Fruit fly (Drosophila melanogaster): ENCODE data around the gene Nfs1.

The Nfs1 gene

dm6 chr2L:12010877-12011666, 11.6 kb downstream of the Nfs1 start (continued):
- peak; percentile 92 for TF ChIP-seq CG9727 (GFP tag; optimal IDR thresholded peaks at IDR 0.05)
- TF ChIP-seq gcm (GFP tag; optimal IDR thresholded peaks at IDR 0.05): peak; percentile 87
- no peak for TF ChIP-seq cas (GFP tag; IDR thresholded peaks at IDR 0.05)
- no peak for TF ChIP-seq hth (optimal IDR thresholded peaks at IDR 0.05)
- TF ChIP-seq Bdp1 (GFP tag; optimal IDR thresholded peaks at IDR 0.05): peak; percentile 65
- peak; percentile 90 for TF ChIP-seq CG10654 (GFP tag; optimal IDR thresholded peaks at IDR 0.05)
- no peak for TF ChIP-seq sim (GFP tag; IDR thresholded peaks at IDR 0.05)
- TF ChIP-seq disco-r (GFP tag; optimal IDR thresholded peaks at IDR 0.05): peak; percentile 62
- TF ChIP-seq pan (optimal IDR thresholded peaks at IDR 0.05): no peak
- no peak for TF ChIP-seq pan (GFP tag; optimal IDR thresholded peaks at IDR 0.05 in 1 of 2, IDR thresholded peaks at IDR 0.05 in 1 of 2)
- TF ChIP-seq CG18764 (GFP tag; optimal IDR thresholded peaks at IDR 0.05): peak; percentile 80
- peak; percentile 91 for TF ChIP-seq CG17829 (tag; optimal IDR thresholded peaks at IDR 0.05)
- TF ChIP-seq CG9797 (GFP tag; optimal IDR thresholded peaks at IDR 0.05): peak; percentile 13
- peak; percentile 28 for TF ChIP-seq CG7271 (tag; optimal IDR thresholded peaks at IDR 0.05)
- no peak for TF ChIP-seq Hr78 (GFP tag; optimal IDR thresholded peaks at IDR 0.05)
- TF ChIP-seq CG30020 (tag; optimal IDR thresholded peaks at IDR 0.05): peak; percentile 74
- peak; percentile 73 for TF ChIP-seq CG3995 (GFP tag; optimal IDR thresholded peaks at IDR 0.05)
- no peak for TF ChIP-seq gce (GFP tag; IDR thresholded peaks at IDR 0.05)
- TF ChIP-seq dmrt11E (tag; optimal IDR thresholded peaks at IDR 0.05): peak; percentile 90
- TF ChIP-seq Chrac-16 (GFP tag; optimal IDR thresholded peaks at IDR 0.05): peak; percentile 89
- peak; percentile 87 for TF ChIP-seq CG6765 (GFP tag; optimal IDR thresholded peaks at IDR 0.05)
- no peak for TF ChIP-seq CG11695 (GFP tag; IDR thresholded peaks at IDR 0.05)
- no peak for TF ChIP-seq wor (GFP tag; IDR thresholded peaks at IDR 0.05)
- no peak for TF ChIP-seq CG7372 (GFP tag; IDR thresholded peaks at IDR 0.05)
- TF ChIP-seq Lpt (GFP tag; optimal IDR thresholded peaks at IDR 0.05): no peak
- TF ChIP-seq CG1832 (GFP tag; optimal IDR thresholded peaks at IDR 0.05): peak; percentile 91
- TF ChIP-seq CG34224 (GFP tag; IDR thresholded peaks at IDR 0.05; ENCODE audit: partially characterized antibody): no peak
- TF ChIP-seq so (GFP tag; IDR thresholded peaks at IDR 0.05): no peak
- peak; percentile 30 for TF ChIP-seq CG1792 (GFP tag; optimal IDR thresholded peaks at IDR 0.05)
- peak; percentile 85 for TF ChIP-seq onecut (GFP tag; IDR thresholded peaks at IDR 0.05)
- TF ChIP-seq CG4282 (GFP tag; optimal IDR thresholded peaks at IDR 0.05): no peak
- no peak for TF ChIP-seq Dbx (GFP tag; IDR thresholded peaks at IDR 0.05)
- no peak for TF ChIP-seq CG15479 (GFP tag; optimal IDR thresholded peaks at IDR 0.05)
- no peak for TF ChIP-seq CG1024 (GFP tag; IDR thresholded peaks at IDR 0.05)
- TF ChIP-seq sima (GFP tag; optimal IDR thresholded peaks at IDR 0.05): no peak
- TF ChIP-seq CG8089 (GFP tag; optimal IDR thresholded peaks at IDR 0.05): peak; percentile 48
- peak; percentile 90 for TF ChIP-seq Ssrp (tag; optimal IDR thresholded peaks at IDR 0.05)
- peak; percentile 67 for TF ChIP-seq CG2875 (GFP tag; optimal IDR thresholded peaks at IDR 0.05)
- no peak for TF ChIP-seq CG31441 (GFP tag; IDR thresholded peaks at IDR 0.05)
- TF ChIP-seq Elba2 (GFP tag; optimal IDR thresholded peaks at IDR 0.05): no peak
- peak; percentile 89 for TF ChIP-seq CG11723 (GFP tag; optimal IDR thresholded peaks at IDR 0.05)
- TF ChIP-seq tap (tag; optimal IDR thresholded peaks at IDR 0.05): peak; percentile 83
- no peak for TF ChIP-seq ERR (GFP tag; optimal IDR thresholded peaks at IDR 0.05)
- peak; percentile 84 for TF ChIP-seq vfl (GFP tag; optimal IDR thresholded peaks at IDR 0.05)
- TF ChIP-seq emc (GFP tag; optimal IDR thresholded peaks at IDR 0.05): no peak
- no peak for TF ChIP-seq aop (GFP tag; IDR thresholded peaks at IDR 0.05)
- peak; percentile 67 for TF ChIP-seq CG2202 (tag; optimal IDR thresholded peaks at IDR 0.05)
- TF ChIP-seq otp (GFP tag; IDR thresholded peaks at IDR 0.05): no peak
- peak; percentile 91 for TF ChIP-seq mirr (GFP tag; optimal IDR thresholded peaks at IDR 0.05)
- TF ChIP-seq sna (GFP tag; IDR thresholded peaks at IDR 0.05; ENCODE audit: partially characterized antibody): no peak
- no peak for TF ChIP-seq en (GFP tag; optimal IDR thresholded peaks at IDR 0.05)

All from whole organism, embryonic.